Fruit fly (Drosophila melanogaster): ENCODE measurements around the gene CG14223.

The CG14223 gene

DNA sequence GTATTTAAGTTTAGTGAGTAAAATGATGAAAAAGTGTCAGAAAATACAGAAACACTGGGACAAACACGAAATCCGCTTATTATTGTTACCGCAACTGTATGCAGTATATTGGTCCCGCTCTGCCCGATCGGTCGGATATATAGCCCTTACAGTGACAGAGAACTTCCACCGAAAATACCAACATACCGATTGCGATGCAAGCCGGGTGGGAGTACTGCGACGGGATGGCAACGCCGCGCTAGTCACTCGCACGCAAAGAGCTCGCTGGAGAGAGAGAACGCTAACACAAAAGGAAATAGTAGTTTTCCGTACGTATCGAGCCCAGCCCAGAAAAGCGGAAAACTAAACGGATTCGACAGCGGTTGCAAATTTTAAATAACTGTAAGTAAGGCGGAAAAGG is 33.1 kb upstream of the CG14223 start, which contains the start of gene Cdc42 (continued):
- TF ChIP-seq D (optimal IDR thresholded peaks at IDR 0.05) (no peak), D (GFP tag; optimal IDR thresholded peaks at IDR 0.05) (no peak), tup (GFP tag; optimal IDR thresholded peaks at IDR 0.05) (no peak), CG9876 (GFP tag; optimal IDR thresholded peaks at IDR 0.05) (no peak), ranshi (GFP tag; IDR thresholded peaks at IDR 0.05) (no peak), mam (GFP tag; optimal IDR thresholded peaks at IDR 0.05) (no peak), cato (GFP tag; optimal IDR thresholded peaks at IDR 0.05; ENCODE audit: borderline replicate concordance) (no peak), sug (tag; optimal IDR thresholded peaks at IDR 0.05) (no peak), CG9932 (GFP tag; IDR thresholded peaks at IDR 0.05) (peak; percentile 41; the same call in 1 of the 2 replicates), CG12236 (GFP tag; optimal IDR thresholded peaks at IDR 0.05) (no peak), Dip3 (GFP tag; optimal IDR thresholded peaks at IDR 0.05) (no peak), Chrac-16 (GFP tag; optimal IDR thresholded peaks at IDR 0.05) (no peak), NK7.1 (GFP tag; optimal IDR thresholded peaks at IDR 0.05) (no peak), ERR (GFP tag; optimal IDR thresholded peaks at IDR 0.05) (no peak), CG1233 (GFP tag; optimal IDR thresholded peaks at IDR 0.05) (no peak), dysf (GFP tag; IDR thresholded peaks at IDR 0.05) (no peak), crc (GFP tag; optimal IDR thresholded peaks at IDR 0.05) (no peak), CG15601 (tag; optimal IDR thresholded peaks at IDR 0.05) (no peak), Hand (GFP tag; optimal IDR thresholded peaks at IDR 0.05) (no peak), CG17361 (GFP tag; IDR thresholded peaks at IDR 0.05) (no peak), cad (GFP tag; optimal IDR thresholded peaks at IDR 0.05) (no peak), CG17359 (tag; optimal IDR thresholded peaks at IDR 0.05) (no peak), CG3407 (GFP tag; optimal IDR thresholded peaks at IDR 0.05) (no peak), Gug (GFP tag; IDR thresholded peaks at IDR 0.05) (no peak), Doc3 (GFP tag; IDR thresholded peaks at IDR 0.05; ENCODE audit: partially characterized antibody) (no peak), prd (optimal IDR thresholded peaks at IDR 0.05) (no peak), prd (GFP tag; IDR thresholded peaks at IDR 0.05) (no peak), yki (optimal IDR thresholded peaks at IDR 0.05) (no peak), sim (GFP tag; IDR thresholded peaks at IDR 0.05) (no peak), Max (GFP tag; optimal IDR thresholded peaks at IDR 0.05) (no peak), Neu2 (GFP tag; optimal IDR thresholded peaks at IDR 0.05; ENCODE audit: borderline replicate concordance) (no peak), CG8944 (GFP tag; optimal IDR thresholded peaks at IDR 0.05) (no peak), CG14667 (GFP tag; IDR thresholded peaks at IDR 0.05) (no peak), CG3726 (GFP tag; IDR thresholded peaks at IDR 0.05) (no peak), TFAM (GFP tag; optimal IDR thresholded peaks at IDR 0.05) (no peak), gsb-n (tag; optimal IDR thresholded peaks at IDR 0.05) (no peak), B-H2 (GFP tag; optimal IDR thresholded peaks at IDR 0.05) (no peak), CkIIα-i1 (GFP tag; IDR thresholded peaks at IDR 0.05) (no peak), CG8089 (GFP tag; optimal IDR thresholded peaks at IDR 0.05) (no peak), fd102C (GFP tag; optimal IDR thresholded peaks at IDR 0.05) (no peak), en (GFP tag; optimal IDR thresholded peaks at IDR 0.05) (no peak), lmd (GFP tag; IDR thresholded peaks at IDR 0.05) (no peak), ems (GFP tag; optimal IDR thresholded peaks at IDR 0.05) (no peak), CG12659 (GFP tag; optimal IDR thresholded peaks at IDR 0.05) (peak; percentile 29), sisA (GFP tag; IDR thresholded peaks at IDR 0.05) (no peak), Nf-YA (GFP tag; IDR thresholded peaks at IDR 0.05) (no peak), NfI (GFP tag; optimal IDR thresholded peaks at IDR 0.05) (no peak), HLHmδ (GFP tag; optimal IDR thresholded peaks at IDR 0.05) (peak; percentile 17), Mrtf (GFP tag; IDR thresholded peaks at IDR 0.05) (no peak), H2.0 (GFP tag; IDR thresholded peaks at IDR 0.05) (peak; percentile 3; the same call in 1 of the 2 replicates), Dbx (GFP tag; IDR thresholded peaks at IDR 0.05) (no peak), CG6175 (GFP tag; IDR thresholded peaks at IDR 0.05) (no peak), CG6254 (GFP tag; optimal IDR thresholded peaks at IDR 0.05) (no peak), ftz-f1 (GFP tag; optimal IDR thresholded peaks at IDR 0.05) (no peak)

Data from whole organism, embryonic.